Fruit fly (Drosophila melanogaster): ENCODE measurements around the gene CG33722.

- TF ChIP-seq h (optimal IDR thresholded peaks at IDR 0.05), result no peak
- no peak for TF ChIP-seq Sin3A (optimal IDR thresholded peaks at IDR 0.05)
- TF ChIP-seq insv (optimal IDR thresholded peaks at IDR 0.05), result no peak
- TF ChIP-seq psq (optimal IDR thresholded peaks at IDR 0.05), result no peak
- TF ChIP-seq ttk (optimal IDR thresholded peaks at IDR 0.05), result no peak
- no peak for TF ChIP-seq Myc (optimal IDR thresholded peaks at IDR 0.05)
Measured at dm6 chr3R:8233864-8234263, 10.0 kb upstream of the CG33722 start.
